Worm (Caenorhabditis elegans) whole organism, early embryonic: Measurements from ENCODE around the gene C07E3.10.

ENCODE experiments used
- aly-1 ChIP-seq: sonication (generic microtip); optimal IDR thresholded peaks from 2 replicates; lab custom pipeline; 2016; ENCODE audit warnings: missing genetic modification characterization, missing compliant biosample characterization
- ama-1 ChIP-seq: fragments of 150-350 bp; optimal IDR thresholded peaks from 2 replicates; lab custom pipeline; 2014
- flt-1 ChIP-seq: fragments of 200-800 bp; sonication (Bioruptor generic); IDR thresholded peaks from 2 replicates; pipeline ENCODE4 v1.3.6; 2022; ENCODE audit warnings: missing genetic modification characterization, missing compliant biosample characterization
- hnd-1 ChIP-seq: sonication (generic microtip); optimal IDR thresholded peaks from 2 replicates; lab custom pipeline; 2016; ENCODE audit warnings: missing genetic modification characterization, missing compliant biosample characterization

ce11 chrII:10315252-10315651 lies 30.9 kb upstream of the C07E3.10 start, which contains the start of gene idpp-8:
- TF ChIP-seq ama-1 (no peak), flt-1 (GFP tag; lab: Robert Waterston, UW) (no peak), hnd-1 (tag; lab: Kevin White, UChicago) (no peak), aly-1 (tag; lab: Kevin White, UChicago) (no peak)
